Worm (Caenorhabditis elegans) whole organism, L4 larva: ENCODE results near the gene tbc-3.

Experiments used
- F26F4.8 ChIP-seq: fragments of 200-800 bp; sonication (Bioruptor generic); conservative IDR thresholded peaks from 2 replicates; pipeline ENCODE4 v1.3.6; 2022; ENCODE audit warnings: missing genetic modification characterization, missing compliant biosample characterization
- F37D6.2 ChIP-seq: sonication (generic microtip); optimal IDR thresholded peaks from 2 replicates; lab custom pipeline; 2016; ENCODE audit warnings: mild to moderate bottlenecking, missing genetic modification characterization, missing compliant biosample characterization
- F44E2.7 ChIP-seq: fragments of 200-800 bp; sonication (Bioruptor generic); IDR thresholded peaks from 2 replicates; pipeline ENCODE4 v2.1.2; 2022; ENCODE audit warnings: missing genetic modification characterization, missing compliant biosample characterization
- F49E8.2 ChIP-seq: sonication (generic microtip); optimal IDR thresholded peaks from 2 replicates; lab custom pipeline; 2016; ENCODE audit warnings: missing compliant biosample characterization, mild to moderate bottlenecking, missing genetic modification characterization, borderline replicate concordance
- T26A8.4 ChIP-seq: fragments of 200-800 bp; sonication (Bioruptor generic); IDR thresholded peaks from 2 replicates; pipeline ENCODE4 v1.3.6; 2022; ENCODE audit warnings: missing genetic modification characterization, missing compliant biosample characterization
- Y105C5A.15 ChIP-seq: fragments of 200-800 bp; sonication (Bioruptor generic); IDR thresholded peaks from 2 replicates; pipeline ENCODE4 v1.3.6; 2022; ENCODE audit warnings: missing genetic modification characterization, missing compliant biosample characterization
- Y5F2A.4 ChIP-seq: fragments of 200-800 bp; sonication (Bioruptor generic); optimal IDR thresholded peaks from 2 replicates; lab custom pipeline; 2018; ENCODE audit warnings: mild to moderate bottlenecking, missing genetic modification characterization, missing compliant biosample characterization
- ZK546.5 ChIP-seq, 2 experiments: sonication (generic microtip); optimal IDR thresholded peaks; 2 replicates each; lab custom pipeline; 2017; ENCODE audit warnings: missing biosample characterization in 2 of 2, missing genetic modification characterization in 2 of 2
- arid-1 ChIP-seq: fragments of 200-800 bp; sonication (Bioruptor generic); conservative IDR thresholded peaks from 2 replicates; pipeline ENCODE4 v1.3.6; 2022; ENCODE audit warnings: missing genetic modification reagents, missing genetic modification characterization, missing compliant biosample characterization
- attf-4 ChIP-seq: sonication (generic microtip); optimal IDR thresholded peaks from 3 replicates; lab custom pipeline; 2017; ENCODE audit warnings: missing biosample characterization, missing genetic modification characterization
- ceh-32 ChIP-seq: sonication (generic microtip); optimal IDR thresholded peaks from 2 replicates; lab custom pipeline; 2016; ENCODE audit warnings: mild to moderate bottlenecking, missing genetic modification characterization, missing compliant biosample characterization; ENCODE audit not compliant: poor library complexity
- ceh-62 ChIP-seq: sonication (generic microtip); optimal IDR thresholded peaks from 2 replicates; lab custom pipeline; 2017; ENCODE audit warnings: missing biosample characterization, missing genetic modification characterization
- daf-16 ChIP-seq, 3 experiments: sonication (generic microtip); optimal IDR thresholded peaks; 2 replicates each; lab custom pipeline; 2016 to 2017; ENCODE audit warnings: missing genetic modification characterization in 3 of 3, missing genetic modification reagents in 3 of 3, mild to moderate bottlenecking in 2 of 3, missing compliant biosample characterization in 2 of 3, missing biosample characterization in 1 of 3, moderate library complexity in 1 of 3
- daf-8 ChIP-seq: fragments of 200-800 bp; sonication (Bioruptor generic); IDR thresholded peaks from 2 replicates; pipeline ENCODE4 v1.3.6; 2022; ENCODE audit warnings: missing genetic modification characterization, missing compliant biosample characterization
- dmd-6 ChIP-seq: fragments of 200-800 bp; sonication (Bioruptor generic); IDR thresholded peaks from 2 replicates; pipeline ENCODE4 v1.3.6; 2022; ENCODE audit warnings: missing genetic modification reagents, missing genetic modification characterization, missing compliant biosample characterization
- dpl-1 ChIP-seq: fragments of 150-350 bp; optimal IDR thresholded peaks from 2 replicates; lab custom pipeline; 2014; ENCODE audit warnings: missing biosample characterization, missing genetic modification reagents, missing genetic modification characterization
- dve-1 ChIP-seq: sonication (generic microtip); optimal IDR thresholded peaks from 2 replicates; lab custom pipeline; 2017; ENCODE audit warnings: antibody characterized with exemption, mild to moderate bottlenecking, missing genetic modification characterization, missing compliant biosample characterization; ENCODE audit not compliant: insufficient read depth
- fkh-10 ChIP-seq: fragments of 150-350 bp; optimal IDR thresholded peaks from 2 replicates; lab custom pipeline; 2014; ENCODE audit warnings: missing biosample characterization, missing genetic modification reagents, missing genetic modification characterization
- hif-1 ChIP-seq, 2 experiments: sonication (generic microtip); optimal IDR thresholded peaks; 2 replicates each; lab custom pipeline; 2016 to 2017; ENCODE audit warnings: missing compliant biosample characterization in 2 of 2, missing genetic modification characterization in 2 of 2, missing genetic modification reagents in 2 of 2, missing genotype in 2 of 2, mild to moderate bottlenecking in 1 of 2
- hlh-11 ChIP-seq: fragments of 200-800 bp; sonication (Bioruptor generic); optimal IDR thresholded peaks from 2 replicates; lab custom pipeline; 2018; ENCODE audit warnings: mild to moderate bottlenecking, missing genetic modification characterization, missing compliant biosample characterization
- hlh-30 ChIP-seq: sonication (generic microtip); optimal IDR thresholded peaks from 2 replicates; lab custom pipeline; 2017; ENCODE audit warnings: antibody characterized with exemption, mild to moderate bottlenecking, missing genetic modification characterization, missing compliant biosample characterization; ENCODE audit not compliant: insufficient read depth
- lim-7 ChIP-seq: fragments of 200-800 bp; sonication (Bioruptor generic); IDR thresholded peaks from 2 replicates; pipeline ENCODE4 v1.3.6; 2022; ENCODE audit warnings: missing genetic modification characterization, missing compliant biosample characterization
- lin-15B ChIP-seq: fragments of 150-350 bp; sonication (generic microtip); optimal IDR thresholded peaks from 3 replicates; lab custom pipeline; 2014; ENCODE audit warnings: missing biosample characterization, missing genetic modification characterization
- lsy-2 ChIP-seq, 2 experiments: fragments of 150-350 bp in 1 of 2; sonication (generic microtip) in 1 of 2; optimal IDR thresholded peaks; 2 replicates each; lab custom pipeline; 2014 to 2017; ENCODE audit warnings: missing biosample characterization in 2 of 2, missing genetic modification characterization in 2 of 2
- madf-5 ChIP-seq, 2 experiments: fragments of 200-800 bp; sonication (Bioruptor generic); IDR thresholded peaks; 2 replicates each; pipeline ENCODE4 v1.3.6; 2022; ENCODE audit warnings: missing compliant biosample characterization in 2 of 2, missing genetic modification characterization in 2 of 2
- mdl-1 ChIP-seq, 2 experiments: fragments of 150-350 bp in 1 of 2; sonication (generic microtip) in 1 of 2; optimal IDR thresholded peaks; 2 replicates each; lab custom pipeline; 2014 to 2017; ENCODE audit warnings: missing biosample characterization in 2 of 2, missing genetic modification characterization in 2 of 2
- mdt-29 ChIP-seq: fragments of 200-800 bp; sonication (Bioruptor generic); IDR thresholded peaks from 2 replicates; pipeline ENCODE4 v1.3.6; 2022; ENCODE audit warnings: missing genetic modification reagents, missing genetic modification characterization, missing compliant biosample characterization
- mep-1 ChIP-seq: fragments of 150-350 bp; sonication (generic microtip); optimal IDR thresholded peaks from 3 replicates; lab custom pipeline; 2014; ENCODE audit warnings: missing biosample characterization, missing genetic modification characterization
- mes-2 ChIP-seq: sonication (generic microtip); optimal IDR thresholded peaks from 2 replicates; lab custom pipeline; 2016; ENCODE audit warnings: missing genotype, mild to moderate bottlenecking, missing genetic modification characterization, missing compliant biosample characterization; ENCODE audit not compliant: poor library complexity, severe bottlenecking
- mxl-2 ChIP-seq: fragments of 200-800 bp; sonication (Bioruptor generic); conservative IDR thresholded peaks from 2 replicates; pipeline ENCODE4 v1.3.6; 2022; ENCODE audit warnings: missing genetic modification reagents, missing genetic modification characterization, missing compliant biosample characterization
- mxl-3 ChIP-seq: fragments of 200-800 bp; sonication (Bioruptor generic); optimal IDR thresholded peaks from 2 replicates; lab custom pipeline; 2018; ENCODE audit warnings: mild to moderate bottlenecking, missing genetic modification characterization, missing compliant biosample characterization
- nhr-237 ChIP-seq: sonication (generic microtip); optimal IDR thresholded peaks from 2 replicates; lab custom pipeline; 2017; ENCODE audit warnings: missing biosample characterization, missing genetic modification characterization
- nhr-25 ChIP-seq: sonication (generic microtip); optimal IDR thresholded peaks from 2 replicates; lab custom pipeline; 2017; ENCODE audit warnings: missing genetic modification characterization, mild to moderate bottlenecking, missing compliant biosample characterization, antibody characterized with exemption, moderate library complexity, borderline replicate concordance; ENCODE audit not compliant: insufficient read depth
- nhr-28 ChIP-seq: fragments of 150-350 bp; optimal IDR thresholded peaks from 2 replicates; lab custom pipeline; 2014; ENCODE audit warnings: missing biosample characterization, missing genetic modification characterization
- nhr-42 ChIP-seq: fragments of 200-800 bp; sonication (Bioruptor generic); IDR thresholded peaks from 2 replicates; pipeline ENCODE4 v1.3.6; 2022; ENCODE audit warnings: missing genetic modification characterization, missing compliant biosample characterization
- nhr-48 ChIP-seq: sonication (generic microtip); optimal IDR thresholded peaks from 2 replicates; lab custom pipeline; 2016; ENCODE audit warnings: mild to moderate bottlenecking, missing genetic modification characterization, missing compliant biosample characterization
- nhr-76 ChIP-seq: fragments of 150-350 bp; optimal IDR thresholded peaks from 2 replicates; lab custom pipeline; 2014; ENCODE audit warnings: missing biosample characterization, missing genetic modification characterization
- nhr-77 ChIP-seq: fragments of 150-350 bp; optimal IDR thresholded peaks from 2 replicates; lab custom pipeline; 2014; ENCODE audit warnings: missing biosample characterization, missing genetic modification characterization
- php-3 ChIP-seq: fragments of 200-800 bp; sonication (Bioruptor generic); IDR thresholded peaks from 2 replicates; pipeline ENCODE4 v1.3.6; 2022; ENCODE audit warnings: missing genetic modification reagents, missing genetic modification characterization, missing compliant biosample characterization
- pqm-1 ChIP-seq: sonication (generic microtip); optimal IDR thresholded peaks from 2 replicates; lab custom pipeline; 2017; ENCODE audit warnings: missing biosample characterization, missing genetic modification characterization
- rbr-2 ChIP-seq: sonication (generic microtip); optimal IDR thresholded peaks from 2 replicates; lab custom pipeline; 2016; ENCODE audit warnings: missing genotype, missing genetic modification characterization, missing compliant biosample characterization
- set-16 ChIP-seq: fragments of 200-800 bp; sonication (Bioruptor generic); IDR thresholded peaks from 2 replicates; pipeline ENCODE4 v1.3.6; 2022; ENCODE audit warnings: missing genetic modification reagents, missing genetic modification characterization, missing compliant biosample characterization
- tra-1 ChIP-seq: fragments of 200-800 bp; sonication (Bioruptor generic); IDR thresholded peaks from 2 replicates; pipeline ENCODE4 v1.3.6; 2022; ENCODE audit warnings: missing genetic modification reagents, missing genetic modification characterization, missing compliant biosample characterization
- unc-62 ChIP-seq, 3 experiments: fragments of 150-350 bp in 1 of 3; sonication (generic microtip); optimal IDR thresholded peaks in 2 of 3; peaks in 1 of 3; 1 replicate in 1 of 3; 2 replicates in 2 of 3; lab custom pipeline; 2014 to 2017; ENCODE audit warnings: missing biosample characterization in 3 of 3, missing genetic modification characterization in 3 of 3, missing genetic modification reagents in 3 of 3, missing genotype in 1 of 3
- vab-7 ChIP-seq: fragments of 200-800 bp; sonication (Bioruptor generic); IDR thresholded peaks from 2 replicates; pipeline ENCODE4 v1.3.6; 2022; ENCODE audit warnings: missing genetic modification reagents, missing genetic modification characterization, missing compliant biosample characterization
- zfp-3 ChIP-seq: fragments of 200-800 bp; sonication (Bioruptor generic); conservative IDR thresholded peaks from 2 replicates; pipeline ENCODE4 v1.3.6; 2022; ENCODE audit warnings: missing genetic modification reagents, missing genetic modification characterization, missing compliant biosample characterization

Gene tbc-3

ce11 chrIV:9869344-9869743 is 29.5 kb upstream of the tbc-3 start:
- TF ChIP-seq zfp-3 (GFP tag; lab: Robert Waterston, UW) = no peak
- TF ChIP-seq daf-16 (GFP tag; optimal IDR thresholded peaks at IDR 0.05; lab: Kevin White, UChicago) = no peak
- no peak for TF ChIP-seq daf-16 (tag; optimal IDR thresholded peaks at IDR 0.05; lab: Kevin White, UChicago)
- no peak for TF ChIP-seq hif-1 (tag; optimal IDR thresholded peaks at IDR 0.05; lab: Kevin White, UChicago)
- no peak for TF ChIP-seq set-16 (GFP tag; lab: Robert Waterston, UW)
- TF ChIP-seq mxl-3 (GFP tag; lab: Kevin White, UChicago) = no peak
- no peak for TF ChIP-seq fkh-10 (GFP tag; lab: Kevin White, UChicago)
- no peak for TF ChIP-seq madf-5 (GFP tag; IDR thresholded peaks at IDR 0.05; lab: Robert Waterston, UW)
- no peak for TF ChIP-seq unc-62 (GFP tag; optimal IDR thresholded peaks at IDR 0.05 in 1 of 2; lab: Kevin White, UChicago)
- no peak for TF ChIP-seq unc-62 (tag; optimal IDR thresholded peaks at IDR 0.05; lab: Kevin White, UChicago)
- no peak for TF ChIP-seq ZK546.5 (tag; optimal IDR thresholded peaks at IDR 0.05; lab: Kevin White, UChicago)
- no peak for TF ChIP-seq F37D6.2 (tag; lab: Kevin White, UChicago)
- no peak for TF ChIP-seq nhr-25 (tag; lab: Kevin White, UChicago)
- TF ChIP-seq vab-7 (GFP tag; lab: Robert Waterston, UW) = no peak
- TF ChIP-seq nhr-48 (tag; lab: Kevin White, UChicago) = no peak
- no peak for TF ChIP-seq rbr-2
- no peak for TF ChIP-seq Y5F2A.4
- TF ChIP-seq F49E8.2 (tag; lab: Kevin White, UChicago) = no peak
- TF ChIP-seq T26A8.4 = no peak
- no peak for TF ChIP-seq nhr-237 (tag; lab: Kevin White, UChicago)
- TF ChIP-seq php-3 = no peak
- TF ChIP-seq lin-15B (tag; lab: Kevin White, UChicago) = no peak

- no peak for TF ChIP-seq dve-1 (tag; lab: Kevin White, UChicago)
- no peak for TF ChIP-seq mdt-29 (GFP tag; lab: Robert Waterston, UW)
- TF ChIP-seq ceh-62 (tag; lab: Kevin White, UChicago) = no peak
- TF ChIP-seq ceh-32 (tag; lab: Kevin White, UChicago) = no peak
- no peak for TF ChIP-seq nhr-42
- TF ChIP-seq zfp-3 (GFP tag; lab: Robert Waterston, UW) = no peak
- no peak for TF ChIP-seq F26F4.8 (GFP tag; lab: Robert Waterston, UW)
- TF ChIP-seq dpl-1 = no peak
- TF ChIP-seq mep-1 (tag; lab: Kevin White, UChicago) = no peak
- TF ChIP-seq tra-1 (GFP tag; lab: Robert Waterston, UW) = no peak
- TF ChIP-seq attf-4 = no peak
- no peak for TF ChIP-seq mxl-2
- no peak for TF ChIP-seq nhr-76 (tag; lab: Kevin White, UChicago)
- TF ChIP-seq fkh-10 (GFP tag; lab: Kevin White, UChicago) = no peak
- TF ChIP-seq F49E8.2 (tag; lab: Kevin White, UChicago) = no peak
- no peak for TF ChIP-seq arid-1
- no peak for TF ChIP-seq php-3
- no peak for TF ChIP-seq nhr-77 (tag; lab: Kevin White, UChicago)
- no peak for TF ChIP-seq lim-7 (GFP tag; lab: Robert Waterston, UW)
- no peak for TF ChIP-seq ZK546.5 (tag; optimal IDR thresholded peaks at IDR 0.05; lab: Kevin White, UChicago)
Observed at ce11 chrIV:9872210-9872609, 26.6 kb upstream of the tbc-3 start.

ce11 chrIV:9872786-9873185 is 26.0 kb upstream of the tbc-3 start:
- peak; percentile 9 for TF ChIP-seq mes-2 (tag; lab: Kevin White, UChicago)
- no peak for TF ChIP-seq nhr-48 (tag; lab: Kevin White, UChicago)
- TF ChIP-seq Y105C5A.15 (GFP tag; lab: Robert Waterston, UW) = no peak
- peak; percentile 46; the same call in 1 of the 2 replicates for TF ChIP-seq dmd-6
- TF ChIP-seq daf-16 (GFP tag; optimal IDR thresholded peaks at IDR 0.05; lab: Kevin White, UChicago) = no peak
- TF ChIP-seq daf-16 (tag; optimal IDR thresholded peaks at IDR 0.05; lab: Kevin White, UChicago) = peak; percentile 85
- peak; percentile 64 for TF ChIP-seq dve-1 (tag; lab: Kevin White, UChicago)
- peak in 1 of 2 experiments; percentile 19 for TF ChIP-seq lsy-2 (tag; optimal IDR thresholded peaks at IDR 0.05; lab: Kevin White, UChicago)
- peak; percentile 30 for TF ChIP-seq mep-1 (tag; lab: Kevin White, UChicago)
- no peak for TF ChIP-seq F44E2.7 (GFP tag; lab: Robert Waterston, UW)
- no peak for TF ChIP-seq daf-8
- TF ChIP-seq unc-62 (GFP tag; optimal IDR thresholded peaks at IDR 0.05 in 1 of 2; lab: Kevin White, UChicago) = peak in 1 of 2 experiments; percentile 51
- no peak for TF ChIP-seq unc-62 (tag; optimal IDR thresholded peaks at IDR 0.05; lab: Kevin White, UChicago)
- TF ChIP-seq pqm-1 (tag; lab: Kevin White, UChicago) = peak; percentile 69
- peak; percentile 43 for TF ChIP-seq hlh-30 (tag; lab: Kevin White, UChicago)
- TF ChIP-seq hlh-11 (tag; lab: Kevin White, UChicago) = peak; percentile 47
- peak; percentile 73 for TF ChIP-seq nhr-28
- peak in 1 of 2 experiments; percentile 44 for TF ChIP-seq mdl-1 (tag; optimal IDR thresholded peaks at IDR 0.05; lab: Kevin White, UChicago)
